Worm (Caenorhabditis elegans) whole organism, L4 larva: ENCODE results near the gene Y39B6A.7.

ENCODE experiments used
- F49E8.2 ChIP-seq: sonication (generic microtip); optimal IDR thresholded peaks from 2 replicates; lab custom pipeline; 2016; ENCODE audit warnings: missing compliant biosample characterization, mild to moderate bottlenecking, missing genetic modification characterization, borderline replicate concordance
- Y48G9A.11 ChIP-seq: fragments of 200-800 bp; sonication (Bioruptor generic); IDR thresholded peaks from 2 replicates; pipeline ENCODE4 v1.3.6; 2022; ENCODE audit warnings: missing genetic modification reagents, missing genetic modification characterization, missing compliant biosample characterization
- ceh-44 ChIP-seq: fragments of 200-800 bp; sonication (Bioruptor generic); IDR thresholded peaks from 2 replicates; pipeline ENCODE4 v1.3.6; 2022; ENCODE audit warnings: missing genetic modification reagents, missing genetic modification characterization, missing compliant biosample characterization
- ceh-82 ChIP-seq: sonication (generic microtip); optimal IDR thresholded peaks from 2 replicates; lab custom pipeline; 2017; ENCODE audit warnings: missing biosample characterization, missing genetic modification characterization
- lsy-2 ChIP-seq, 2 experiments: fragments of 150-350 bp in 1 of 2; sonication (generic microtip) in 1 of 2; optimal IDR thresholded peaks; 2 replicates each; lab custom pipeline; 2014 to 2017; ENCODE audit warnings: missing biosample characterization in 2 of 2, missing genetic modification characterization in 2 of 2
- mdl-1 ChIP-seq, 2 experiments: fragments of 150-350 bp in 1 of 2; sonication (generic microtip) in 1 of 2; optimal IDR thresholded peaks; 2 replicates each; lab custom pipeline; 2014 to 2017; ENCODE audit warnings: missing biosample characterization in 2 of 2, missing genetic modification characterization in 2 of 2
- nhr-237 ChIP-seq: sonication (generic microtip); optimal IDR thresholded peaks from 2 replicates; lab custom pipeline; 2017; ENCODE audit warnings: missing biosample characterization, missing genetic modification characterization
- snpc-4 ChIP-seq: fragments of 150-350 bp; optimal IDR thresholded peaks from 2 replicates; lab custom pipeline; 2014; ENCODE audit warnings: missing biosample characterization, missing genetic modification characterization
- zag-1 ChIP-seq: fragments of 150-350 bp; optimal IDR thresholded peaks from 2 replicates; lab custom pipeline; 2014; ENCODE audit warnings: missing biosample characterization, missing genetic modification characterization

- TF ChIP-seq nhr-237 (tag; lab: Kevin White, UChicago) (no peak), snpc-4 (tag; lab: Kevin White, UChicago) (no peak), F49E8.2 (tag; lab: Kevin White, UChicago) (no peak), zag-1 (tag; lab: Kevin White, UChicago) (no peak), Y48G9A.11 (GFP tag; lab: Robert Waterston, UW) (no peak), mdl-1 (tag; optimal IDR thresholded peaks at IDR 0.05; lab: Kevin White, UChicago) (no peak), lsy-2 (tag; optimal IDR thresholded peaks at IDR 0.05; lab: Kevin White, UChicago) (no peak), ceh-44 (GFP tag; lab: Robert Waterston, UW) (no peak), ceh-82 (tag; lab: Kevin White, UChicago) (no peak)
Observed at ce11 chrV:19178896-19179295, 29.9 kb upstream of the Y39B6A.7 start.
